Worm (Caenorhabditis elegans) whole organism, L4 larva: Measurements from ENCODE around the gene T16G12.8.
A peak's percentile ranks its signal among the peaks of the same experiment; 100 is the strongest.

ENCODE experiments used
- D1046.2 ChIP-seq: fragments of 200-800 bp; sonication (Bioruptor generic); IDR thresholded peaks from 2 replicates; pipeline ENCODE4 v1.3.6; 2022; ENCODE audit warnings: missing genetic modification characterization, missing compliant biosample characterization
- F10B5.3 ChIP-seq: sonication (generic microtip); optimal IDR thresholded peaks from 2 replicates; lab custom pipeline; 2016; ENCODE audit warnings: mild to moderate bottlenecking, missing genetic modification characterization, missing compliant biosample characterization
- F26F4.8 ChIP-seq: fragments of 200-800 bp; sonication (Bioruptor generic); conservative IDR thresholded peaks from 2 replicates; pipeline ENCODE4 v1.3.6; 2022; ENCODE audit warnings: missing genetic modification characterization, missing compliant biosample characterization
- F44E2.7 ChIP-seq: fragments of 200-800 bp; sonication (Bioruptor generic); IDR thresholded peaks from 2 replicates; pipeline ENCODE4 v2.1.2; 2022; ENCODE audit warnings: missing genetic modification characterization, missing compliant biosample characterization
- F49E8.2 ChIP-seq: sonication (generic microtip); optimal IDR thresholded peaks from 2 replicates; lab custom pipeline; 2016; ENCODE audit warnings: missing compliant biosample characterization, mild to moderate bottlenecking, missing genetic modification characterization, borderline replicate concordance
- T20F7.1 ChIP-seq: fragments of 200-800 bp; sonication (Bioruptor generic); optimal IDR thresholded peaks from 2 replicates; lab custom pipeline; 2018; ENCODE audit warnings: mild to moderate bottlenecking, missing genetic modification characterization, missing compliant biosample characterization
- T26A8.4 ChIP-seq: fragments of 200-800 bp; sonication (Bioruptor generic); IDR thresholded peaks from 2 replicates; pipeline ENCODE4 v1.3.6; 2022; ENCODE audit warnings: missing genetic modification characterization, missing compliant biosample characterization
- Y105C5A.15 ChIP-seq: fragments of 200-800 bp; sonication (Bioruptor generic); IDR thresholded peaks from 2 replicates; pipeline ENCODE4 v1.3.6; 2022; ENCODE audit warnings: missing genetic modification characterization, missing compliant biosample characterization
- Y48G9A.11 ChIP-seq: fragments of 200-800 bp; sonication (Bioruptor generic); IDR thresholded peaks from 2 replicates; pipeline ENCODE4 v1.3.6; 2022; ENCODE audit warnings: missing genetic modification reagents, missing genetic modification characterization, missing compliant biosample characterization
- ZK546.5 ChIP-seq, 2 experiments: sonication (generic microtip); optimal IDR thresholded peaks; 2 replicates each; lab custom pipeline; 2017; ENCODE audit warnings: missing biosample characterization in 2 of 2, missing genetic modification characterization in 2 of 2
- aha-1 ChIP-seq: fragments of 150-350 bp; peaks from one replicate; lab custom pipeline; 2014; ENCODE audit warnings: missing biosample characterization, missing genetic modification characterization
- attf-4 ChIP-seq: sonication (generic microtip); optimal IDR thresholded peaks from 3 replicates; lab custom pipeline; 2017; ENCODE audit warnings: missing biosample characterization, missing genetic modification characterization
- ceh-44 ChIP-seq: fragments of 200-800 bp; sonication (Bioruptor generic); IDR thresholded peaks from 2 replicates; pipeline ENCODE4 v1.3.6; 2022; ENCODE audit warnings: missing genetic modification reagents, missing genetic modification characterization, missing compliant biosample characterization
- ces-1 ChIP-seq: fragments of 150-350 bp; sonication (generic microtip); optimal IDR thresholded peaks from 4 replicates; lab custom pipeline; 2014; ENCODE audit warnings: missing biosample characterization, missing genetic modification reagents, missing genetic modification characterization
- ctbp-1 ChIP-seq: fragments of 200-800 bp; sonication (Bioruptor generic); IDR thresholded peaks from 2 replicates; pipeline ENCODE4 v1.3.6; 2022; ENCODE audit warnings: missing genetic modification reagents, missing genetic modification characterization, missing compliant biosample characterization
- daf-16 ChIP-seq, 3 experiments: sonication (generic microtip); optimal IDR thresholded peaks; 2 replicates each; lab custom pipeline; 2016 to 2017; ENCODE audit warnings: missing genetic modification characterization in 3 of 3, missing genetic modification reagents in 3 of 3, mild to moderate bottlenecking in 2 of 3, missing compliant biosample characterization in 2 of 3, missing biosample characterization in 1 of 3, moderate library complexity in 1 of 3
- daf-8 ChIP-seq: fragments of 200-800 bp; sonication (Bioruptor generic); IDR thresholded peaks from 2 replicates; pipeline ENCODE4 v1.3.6; 2022; ENCODE audit warnings: missing genetic modification characterization, missing compliant biosample characterization
- dmd-6 ChIP-seq: fragments of 200-800 bp; sonication (Bioruptor generic); IDR thresholded peaks from 2 replicates; pipeline ENCODE4 v1.3.6; 2022; ENCODE audit warnings: missing genetic modification reagents, missing genetic modification characterization, missing compliant biosample characterization
- dve-1 ChIP-seq: sonication (generic microtip); optimal IDR thresholded peaks from 2 replicates; lab custom pipeline; 2017; ENCODE audit warnings: antibody characterized with exemption, mild to moderate bottlenecking, missing genetic modification characterization, missing compliant biosample characterization; ENCODE audit not compliant: insufficient read depth
- egl-27 ChIP-seq: sonication (generic microtip); optimal IDR thresholded peaks from 3 replicates; lab custom pipeline; 2017; ENCODE audit warnings: missing biosample characterization, missing genetic modification reagents, missing genetic modification characterization
- egl-43 ChIP-seq: fragments of 200-800 bp; sonication (Bioruptor generic); IDR thresholded peaks from 2 replicates; pipeline ENCODE4 v1.3.6; 2022; ENCODE audit warnings: missing genetic modification reagents, missing genetic modification characterization, missing compliant biosample characterization
- fkh-10 ChIP-seq: fragments of 150-350 bp; optimal IDR thresholded peaks from 2 replicates; lab custom pipeline; 2014; ENCODE audit warnings: missing biosample characterization, missing genetic modification reagents, missing genetic modification characterization
- gei-8 ChIP-seq: fragments of 200-800 bp; sonication (Bioruptor generic); optimal IDR thresholded peaks from 2 replicates; lab custom pipeline; 2018; ENCODE audit warnings: mild to moderate bottlenecking, missing genetic modification characterization, missing compliant biosample characterization
- hlh-30 ChIP-seq: sonication (generic microtip); optimal IDR thresholded peaks from 2 replicates; lab custom pipeline; 2017; ENCODE audit warnings: antibody characterized with exemption, mild to moderate bottlenecking, missing genetic modification characterization, missing compliant biosample characterization; ENCODE audit not compliant: insufficient read depth
- jun-1 ChIP-seq: fragments of 150-350 bp; optimal IDR thresholded peaks from 2 replicates; lab custom pipeline; 2014; ENCODE audit warnings: missing biosample characterization, missing genetic modification reagents, missing genetic modification characterization
- lin-1 ChIP-seq: fragments of 200-800 bp; sonication (Bioruptor generic); IDR thresholded peaks from 2 replicates; pipeline ENCODE4 v1.3.6; 2022; ENCODE audit warnings: missing genetic modification reagents, missing genetic modification characterization, missing compliant biosample characterization
- lin-29 ChIP-seq: fragments of 200-800 bp; sonication (Bioruptor generic); IDR thresholded peaks from 2 replicates; pipeline ENCODE4 v1.3.6; 2022; ENCODE audit warnings: missing genetic modification reagents, missing genetic modification characterization, missing compliant biosample characterization
- lin-39 ChIP-seq: fragments of 150-350 bp; optimal IDR thresholded peaks from 2 replicates; lab custom pipeline; 2014; ENCODE audit warnings: missing biosample characterization, missing genetic modification reagents, missing genetic modification characterization
- lsy-2 ChIP-seq, 2 experiments: fragments of 150-350 bp in 1 of 2; sonication (generic microtip) in 1 of 2; optimal IDR thresholded peaks; 2 replicates each; lab custom pipeline; 2014 to 2017; ENCODE audit warnings: missing biosample characterization in 2 of 2, missing genetic modification characterization in 2 of 2
- mdl-1 ChIP-seq, 2 experiments: fragments of 150-350 bp in 1 of 2; sonication (generic microtip) in 1 of 2; optimal IDR thresholded peaks; 2 replicates each; lab custom pipeline; 2014 to 2017; ENCODE audit warnings: missing biosample characterization in 2 of 2, missing genetic modification characterization in 2 of 2
- mdt-29 ChIP-seq: fragments of 200-800 bp; sonication (Bioruptor generic); IDR thresholded peaks from 2 replicates; pipeline ENCODE4 v1.3.6; 2022; ENCODE audit warnings: missing genetic modification reagents, missing genetic modification characterization, missing compliant biosample characterization
- mes-2 ChIP-seq: sonication (generic microtip); optimal IDR thresholded peaks from 2 replicates; lab custom pipeline; 2016; ENCODE audit warnings: missing genotype, mild to moderate bottlenecking, missing genetic modification characterization, missing compliant biosample characterization; ENCODE audit not compliant: poor library complexity, severe bottlenecking
- nhr-102 ChIP-seq: sonication (generic microtip); optimal IDR thresholded peaks from 2 replicates; lab custom pipeline; 2016; ENCODE audit warnings: mild to moderate bottlenecking, missing genetic modification characterization, moderate library complexity, missing compliant biosample characterization
- nhr-11 ChIP-seq: fragments of 150-350 bp; optimal IDR thresholded peaks from 2 replicates; lab custom pipeline; 2014; ENCODE audit warnings: missing biosample characterization, missing genetic modification characterization
- nhr-237 ChIP-seq: sonication (generic microtip); optimal IDR thresholded peaks from 2 replicates; lab custom pipeline; 2017; ENCODE audit warnings: missing biosample characterization, missing genetic modification characterization
- nhr-28 ChIP-seq: fragments of 150-350 bp; optimal IDR thresholded peaks from 2 replicates; lab custom pipeline; 2014; ENCODE audit warnings: missing biosample characterization, missing genetic modification characterization
- nhr-42 ChIP-seq: fragments of 200-800 bp; sonication (Bioruptor generic); IDR thresholded peaks from 2 replicates; pipeline ENCODE4 v1.3.6; 2022; ENCODE audit warnings: missing genetic modification characterization, missing compliant biosample characterization
- nhr-48 ChIP-seq: sonication (generic microtip); optimal IDR thresholded peaks from 2 replicates; lab custom pipeline; 2016; ENCODE audit warnings: mild to moderate bottlenecking, missing genetic modification characterization, missing compliant biosample characterization
- nhr-6 ChIP-seq: fragments of 150-350 bp; optimal IDR thresholded peaks from 2 replicates; lab custom pipeline; 2014; ENCODE audit warnings: missing biosample characterization, missing genetic modification characterization
- nhr-76 ChIP-seq: fragments of 150-350 bp; optimal IDR thresholded peaks from 2 replicates; lab custom pipeline; 2014; ENCODE audit warnings: missing biosample characterization, missing genetic modification characterization
- php-3 ChIP-seq: fragments of 200-800 bp; sonication (Bioruptor generic); IDR thresholded peaks from 2 replicates; pipeline ENCODE4 v1.3.6; 2022; ENCODE audit warnings: missing genetic modification reagents, missing genetic modification characterization, missing compliant biosample characterization
- pqm-1 ChIP-seq: sonication (generic microtip); optimal IDR thresholded peaks from 2 replicates; lab custom pipeline; 2017; ENCODE audit warnings: missing biosample characterization, missing genetic modification characterization
- sdz-12 ChIP-seq: fragments of 200-800 bp; sonication (Bioruptor generic); optimal IDR thresholded peaks from 2 replicates; lab custom pipeline; 2018; ENCODE audit warnings: mild to moderate bottlenecking, missing genetic modification characterization, missing compliant biosample characterization
- set-16 ChIP-seq: fragments of 200-800 bp; sonication (Bioruptor generic); IDR thresholded peaks from 2 replicates; pipeline ENCODE4 v1.3.6; 2022; ENCODE audit warnings: missing genetic modification reagents, missing genetic modification characterization, missing compliant biosample characterization
- snpc-4 ChIP-seq: fragments of 150-350 bp; optimal IDR thresholded peaks from 2 replicates; lab custom pipeline; 2014; ENCODE audit warnings: missing biosample characterization, missing genetic modification characterization
- spr-3 ChIP-seq: fragments of 200-800 bp; sonication (Bioruptor generic); optimal IDR thresholded peaks from 2 replicates; lab custom pipeline; 2018; ENCODE audit warnings: mild to moderate bottlenecking, missing genetic modification characterization, missing compliant biosample characterization
- tag-97 ChIP-seq: fragments of 200-800 bp; sonication (Bioruptor generic); IDR thresholded peaks from 2 replicates; pipeline ENCODE4 v1.3.6; 2022; ENCODE audit warnings: missing genetic modification characterization, missing compliant biosample characterization
- unc-130 ChIP-seq: sonication (generic microtip); optimal IDR thresholded peaks from 2 replicates; lab custom pipeline; 2016; ENCODE audit warnings: missing genetic modification reagents, missing genetic modification characterization, missing compliant biosample characterization
- vab-7 ChIP-seq: fragments of 200-800 bp; sonication (Bioruptor generic); IDR thresholded peaks from 2 replicates; pipeline ENCODE4 v1.3.6; 2022; ENCODE audit warnings: missing genetic modification reagents, missing genetic modification characterization, missing compliant biosample characterization
- zag-1 ChIP-seq: fragments of 150-350 bp; optimal IDR thresholded peaks from 2 replicates; lab custom pipeline; 2014; ENCODE audit warnings: missing biosample characterization, missing genetic modification characterization
- zip-2 ChIP-seq: fragments of 150-350 bp; optimal IDR thresholded peaks from 2 replicates; lab custom pipeline; 2014; ENCODE audit warnings: missing biosample characterization, missing genetic modification characterization

The T16G12.8 gene

DNA sequence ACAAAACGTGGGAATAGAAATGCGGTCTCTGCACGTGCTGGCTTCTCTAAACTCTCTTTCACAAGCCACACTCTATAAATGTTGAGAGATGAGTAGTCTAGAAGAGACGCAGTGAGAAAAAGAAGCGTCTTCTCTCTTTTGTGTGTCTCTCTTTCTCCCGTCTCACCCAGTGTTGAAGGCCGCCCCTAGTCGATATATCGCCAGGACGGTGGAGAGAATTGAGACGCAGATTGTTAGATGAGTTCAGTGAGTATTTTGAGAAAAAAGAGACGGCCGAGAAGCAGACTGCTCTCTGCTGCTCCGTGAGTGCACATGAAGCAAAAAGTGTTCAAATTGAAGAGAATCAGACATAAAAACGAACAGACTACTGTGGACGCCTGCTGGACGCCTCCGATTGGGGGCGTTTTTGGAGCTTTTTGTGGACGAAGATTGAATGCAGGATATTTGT lies 37.4 kb downstream of the T16G12.8 start (continued):
- TF ChIP-seq snpc-4 (tag; lab: Kevin White, UChicago), result no peak
- TF ChIP-seq dve-1 (tag; lab: Kevin White, UChicago), result peak; percentile 96
- TF ChIP-seq ces-1, result peak; percentile 10
- peak; percentile 40 for TF ChIP-seq zag-1 (tag; lab: Kevin White, UChicago)
- TF ChIP-seq Y48G9A.11 (GFP tag; lab: Robert Waterston, UW), result no peak
- peak; percentile 98 for TF ChIP-seq aha-1 (tag; lab: Kevin White, UChicago)
- no peak for TF ChIP-seq F26F4.8 (GFP tag; lab: Robert Waterston, UW)
- peak; percentile 43 for TF ChIP-seq F10B5.3
- no peak for TF ChIP-seq lin-29
- peak; percentile 76 for TF ChIP-seq jun-1 (tag; lab: Kevin White, UChicago)
- TF ChIP-seq lsy-2 (tag; optimal IDR thresholded peaks at IDR 0.05; lab: Kevin White, UChicago), result peak; percentile 70 to 93
- peak; percentile 98 to 99 for TF ChIP-seq mdl-1 (tag; optimal IDR thresholded peaks at IDR 0.05; lab: Kevin White, UChicago)
- TF ChIP-seq ZK546.5 (tag; optimal IDR thresholded peaks at IDR 0.05; lab: Kevin White, UChicago), result no peak
- TF ChIP-seq set-16 (GFP tag; lab: Robert Waterston, UW), result peak; percentile 53
- no peak for TF ChIP-seq zip-2 (tag; lab: Kevin White, UChicago)
- TF ChIP-seq egl-27 (tag; lab: Kevin White, UChicago), result no peak
- no peak for TF ChIP-seq mdt-29 (GFP tag; lab: Robert Waterston, UW)
- TF ChIP-seq vab-7 (GFP tag; lab: Robert Waterston, UW), result 0 out of 2 replicates have a peak, but pooled peaks have one; percentile 41
- TF ChIP-seq T26A8.4, result peak; percentile 91
- peak; percentile 79 for TF ChIP-seq nhr-102 (tag; lab: Kevin White, UChicago)
- TF ChIP-seq nhr-237 (tag; lab: Kevin White, UChicago), result no peak
- no peak for TF ChIP-seq nhr-76
- TF ChIP-seq dmd-6 (GFP tag; lab: Robert Waterston, UW), result peak; percentile 89
- no peak for TF ChIP-seq D1046.2 (GFP tag; lab: Robert Waterston, UW)
- TF ChIP-seq lin-39 (tag; lab: Kevin White, UChicago), result no peak
- no peak for TF ChIP-seq sdz-12 (GFP tag; lab: Kevin White, UChicago)
- no peak for TF ChIP-seq F44E2.7
- TF ChIP-seq ceh-44, result no peak
- TF ChIP-seq T20F7.1 (GFP tag; lab: Kevin White, UChicago), result peak; percentile 66
- peak; percentile 94 for TF ChIP-seq nhr-48 (tag; lab: Kevin White, UChicago)
- TF ChIP-seq mes-2, result peak; percentile 34
- no peak for TF ChIP-seq Y105C5A.15 (GFP tag; lab: Robert Waterston, UW)
- TF ChIP-seq ctbp-1 (GFP tag; lab: Robert Waterston, UW), result peak; percentile 85
- no peak for TF ChIP-seq attf-4 (tag; lab: Kevin White, UChicago)
- peak; percentile 95 for TF ChIP-seq hlh-30 (tag; lab: Kevin White, UChicago)
- TF ChIP-seq F49E8.2, result no peak
- TF ChIP-seq egl-43 (GFP tag; lab: Robert Waterston, UW), result peak; percentile 80
- peak; percentile 17 for TF ChIP-seq gei-8 (GFP tag; lab: Kevin White, UChicago)
- peak; percentile 81 for TF ChIP-seq nhr-28 (tag; lab: Kevin White, UChicago)
- TF ChIP-seq daf-16 (GFP tag; optimal IDR thresholded peaks at IDR 0.05; lab: Kevin White, UChicago), result peak; percentile 56 to 69
- peak; percentile 72 for TF ChIP-seq daf-16 (tag; optimal IDR thresholded peaks at IDR 0.05; lab: Kevin White, UChicago)
- peak; percentile 45; the same call in 1 of the 2 replicates for TF ChIP-seq nhr-42 (GFP tag; lab: Robert Waterston, UW)
- peak; percentile 92 for TF ChIP-seq nhr-6 (tag; lab: Kevin White, UChicago)
- TF ChIP-seq nhr-11 (tag; lab: Kevin White, UChicago), result peak; percentile 79
- peak; percentile 76 for TF ChIP-seq fkh-10 (GFP tag; lab: Kevin White, UChicago)
- TF ChIP-seq lin-1 (GFP tag; lab: Robert Waterston, UW), result peak; percentile 80
- TF ChIP-seq daf-8, result no peak
- TF ChIP-seq tag-97 (GFP tag; lab: Robert Waterston, UW), result no peak
- TF ChIP-seq unc-130 (GFP tag; lab: Kevin White, UChicago), result no peak
- TF ChIP-seq spr-3 (GFP tag; lab: Kevin White, UChicago), result peak; percentile 22
- peak; percentile 27 for TF ChIP-seq pqm-1 (tag; lab: Kevin White, UChicago)
- TF ChIP-seq php-3 (GFP tag; lab: Robert Waterston, UW), result peak; percentile 79
